Fruit fly (Drosophila melanogaster): ENCODE results near the gene CG10254.

dm6 chr3R:23674369-23674768 lies 20.4 kb downstream of the CG10254 start:
- TF ChIP-seq CG16779 (tag; optimal IDR thresholded peaks at IDR 0.05), result no peak
- TF ChIP-seq Sox102F (GFP tag; optimal IDR thresholded peaks at IDR 0.05), result peak; percentile 42
- TF ChIP-seq Hr4 (GFP tag; optimal IDR thresholded peaks at IDR 0.05), result peak; percentile 37
- TF ChIP-seq CG6808 (GFP tag; optimal IDR thresholded peaks at IDR 0.05), result no peak
- TF ChIP-seq CG31627 (GFP tag; optimal IDR thresholded peaks at IDR 0.05), result peak; percentile 24
- TF ChIP-seq acj6 (GFP tag; optimal IDR thresholded peaks at IDR 0.05), result no peak
- no peak for TF ChIP-seq CG6163 (GFP tag; IDR thresholded peaks at IDR 0.05)
- no peak for TF ChIP-seq Lpt (GFP tag; optimal IDR thresholded peaks at IDR 0.05)

All from whole organism, prepupa.